Worm (Caenorhabditis elegans) whole organism, L4/young adult: ENCODE measurements around the gene bath-41.

Source experiments
- W03F9.2 ChIP-seq: fragments of 150-350 bp; optimal IDR thresholded peaks from 2 replicates; lab custom pipeline; 2014; ENCODE audit warnings: missing biosample characterization, missing genetic modification characterization
- dao-5 ChIP-seq: sonication (generic microtip); optimal IDR thresholded peaks from 2 replicates; lab custom pipeline; 2016; ENCODE audit warnings: missing genotype, missing genetic modification characterization, moderate library complexity, missing compliant biosample characterization
- him-1 ChIP-seq: sonication (generic microtip); optimal IDR thresholded peaks from 2 replicates; lab custom pipeline; 2016; ENCODE audit warnings: missing genotype, missing genetic modification reagents, missing genetic modification characterization, missing compliant biosample characterization

Gene bath-41

ce11 chrIII:6722208-6722679, at the start of gene bath-41, which contains the start of gene F37A4.2:
Gene bath-41, minus strand, starts transcription at chrIII:6722258.
Gene F37A4.2, plus strand, starts transcription at chrIII:6722454.
- TF ChIP-seq dao-5 (tag; lab: Kevin White, UChicago) (no peak), him-1 (tag; lab: Kevin White, UChicago) (no peak), W03F9.2 (no peak)

- TF ChIP-seq W03F9.2 (no peak), him-1 (tag; lab: Kevin White, UChicago) (no peak), dao-5 (tag; lab: Kevin White, UChicago) (no peak)
Observed at ce11 chrIII:6756769-6757168, 34.7 kb upstream of the bath-41 start.

- TF ChIP-seq dao-5 (tag; lab: Kevin White, UChicago) (no peak), him-1 (tag; lab: Kevin White, UChicago) (no peak), W03F9.2 (no peak)
Observed at ce11 chrIII:6752612-6753011, 30.6 kb upstream of the bath-41 start.

DNA sequence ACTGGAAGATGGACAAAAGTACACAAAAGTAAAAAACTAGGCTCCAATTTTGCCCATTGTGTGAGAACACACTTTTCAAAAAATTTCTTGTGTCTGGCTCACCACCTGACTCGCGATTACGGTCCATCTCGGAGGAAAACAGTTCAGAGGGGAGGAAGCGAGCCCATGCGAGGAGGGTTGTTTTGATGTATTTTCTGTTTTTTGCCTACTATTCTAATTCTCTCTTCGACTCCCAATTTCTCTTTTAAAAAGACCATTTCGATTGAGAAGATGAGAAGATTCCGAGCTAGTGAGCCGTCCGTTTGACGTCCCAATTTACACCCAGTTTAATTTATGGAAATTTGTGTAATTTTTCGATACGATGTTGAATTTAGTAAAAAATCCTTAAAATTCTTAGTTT, 24.6 kb upstream of the bath-41 start:
- no peak for TF ChIP-seq W03F9.2
- no peak for TF ChIP-seq dao-5 (tag; lab: Kevin White, UChicago)
- no peak for TF ChIP-seq him-1 (tag; lab: Kevin White, UChicago)

DNA sequence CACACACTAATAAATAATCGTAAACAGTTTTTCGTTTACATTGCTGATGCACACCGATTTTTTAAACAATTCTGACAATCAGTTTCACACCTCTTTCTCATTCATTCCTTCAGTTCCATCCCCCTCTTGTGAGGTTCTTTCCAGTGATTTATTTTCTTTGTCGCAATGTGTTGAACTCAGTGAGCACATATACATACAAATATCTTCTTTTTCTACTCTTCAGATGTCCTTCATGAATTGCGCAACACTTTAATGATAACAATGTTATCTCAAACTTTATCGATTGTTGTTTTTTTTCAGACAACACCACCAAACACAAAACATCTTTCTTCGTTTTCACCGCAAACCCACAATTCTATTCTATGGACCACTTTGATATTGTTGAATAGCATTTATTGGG, 23.9 kb upstream of the bath-41 start, which contains the start of gene dig-1:
TSS of gene dig-1 (plus strand) at position 301 of the 400 bp plus-strand sequence.
- no peak for TF ChIP-seq W03F9.2
- TF ChIP-seq dao-5 (tag; lab: Kevin White, UChicago): no peak
- TF ChIP-seq him-1 (tag; lab: Kevin White, UChicago): no peak

ce11 chrIII:6742597-6742996, 20.5 kb upstream of the bath-41 start:
- TF ChIP-seq him-1 (tag; lab: Kevin White, UChicago) (no peak), W03F9.2 (no peak), dao-5 (tag; lab: Kevin White, UChicago) (no peak)

ce11 chrIII:6740072-6740471, 18.0 kb upstream of the bath-41 start:
- TF ChIP-seq dao-5 (tag; lab: Kevin White, UChicago) (no peak), W03F9.2 (no peak), him-1 (tag; lab: Kevin White, UChicago) (no peak)

- TF ChIP-seq W03F9.2: no peak
- no peak for TF ChIP-seq him-1 (tag; lab: Kevin White, UChicago)
- no peak for TF ChIP-seq dao-5 (tag; lab: Kevin White, UChicago)
Observed at ce11 chrIII:6736971-6737370, 14.9 kb upstream of the bath-41 start, which contains the start of gene K07E12.2. Gene K07E12.2, plus strand, starts transcription at chrIII:6737271.

ce11 chrIII:6736566-6736965, 14.5 kb upstream of the bath-41 start, which contains the start of gene Y102E9.6:
Gene Y102E9.6, minus strand, starts transcription at chrIII:6736666.
- TF ChIP-seq him-1 (tag; lab: Kevin White, UChicago): no peak
- TF ChIP-seq W03F9.2: no peak
- TF ChIP-seq dao-5 (tag; lab: Kevin White, UChicago): no peak

- TF ChIP-seq him-1 (tag; lab: Kevin White, UChicago) (no peak), dao-5 (tag; lab: Kevin White, UChicago) (no peak), W03F9.2 (no peak)
Observed at ce11 chrIII:6734420-6734819, 12.4 kb upstream of the bath-41 start, which contains the start of gene Y102E9.3. Gene Y102E9.3, minus strand, starts transcription at chrIII:6734520.

DNA sequence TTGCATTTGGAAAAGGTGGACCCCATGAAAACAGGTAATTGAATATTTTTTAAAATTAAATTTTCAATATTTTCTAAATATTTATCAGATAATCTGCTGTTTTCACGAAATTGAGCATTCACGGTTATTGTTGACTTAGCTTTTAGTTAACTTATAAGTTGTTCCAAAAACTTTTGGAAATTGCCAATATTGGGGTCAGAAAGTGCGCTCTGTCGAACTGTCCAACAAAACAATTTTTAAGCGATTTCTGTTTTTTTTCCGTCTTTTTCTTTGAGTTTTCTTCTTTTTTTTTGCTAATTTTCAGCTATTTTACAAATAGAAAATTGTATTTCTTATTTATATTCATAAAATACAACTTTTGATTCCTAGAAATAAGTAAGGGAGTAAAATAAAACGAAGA, 9.2 kb upstream of the bath-41 start:
- no peak for TF ChIP-seq W03F9.2
- TF ChIP-seq dao-5 (tag; lab: Kevin White, UChicago): no peak
- TF ChIP-seq him-1 (tag; lab: Kevin White, UChicago): no peak

- TF ChIP-seq dao-5 (tag; lab: Kevin White, UChicago) (no peak), him-1 (tag; lab: Kevin White, UChicago) (no peak), W03F9.2 (no peak)
Observed at ce11 chrIII:6730185-6730850, 8.3 kb upstream of the bath-41 start, which contains the start of the genes Y102E9.5 and odr-4. Gene Y102E9.5, minus strand, starts transcription at chrIII:6730285. Gene odr-4, plus strand, starts transcription at chrIII:6730800.

DNA sequence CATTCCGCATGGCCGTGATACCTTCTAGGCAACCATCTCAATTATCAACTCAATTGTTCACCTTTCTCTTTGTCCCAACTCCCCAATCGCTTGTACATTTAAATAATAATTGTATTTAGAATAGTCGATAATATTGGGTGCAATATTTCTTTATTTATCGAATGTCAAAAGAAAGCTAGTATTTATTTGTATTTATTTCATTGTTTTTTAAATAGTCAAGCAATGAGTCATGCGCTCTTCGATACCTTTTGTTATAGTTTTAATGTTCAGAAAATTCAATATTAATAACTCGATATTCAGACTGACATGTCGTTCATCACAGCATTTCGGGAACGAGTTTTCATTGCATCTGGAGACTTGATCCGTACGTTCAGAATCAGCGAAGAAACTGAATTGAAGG, 3.4 kb upstream of the bath-41 start, which contains the start of gene wdr-4:
TSS of gene wdr-4 (plus strand) at position 301 of the 400 bp plus-strand sequence.
- no peak for TF ChIP-seq W03F9.2
- no peak for TF ChIP-seq him-1 (tag; lab: Kevin White, UChicago)
- no peak for TF ChIP-seq dao-5 (tag; lab: Kevin White, UChicago)

ce11 chrIII:6723089-6723488, 1.0 kb upstream of the bath-41 start, which contains the start of gene F37A4.1:
Gene F37A4.1, plus strand, starts transcription at chrIII:6723389.
- no peak for TF ChIP-seq W03F9.2
- TF ChIP-seq dao-5 (tag; lab: Kevin White, UChicago): no peak
- no peak for TF ChIP-seq him-1 (tag; lab: Kevin White, UChicago)
